Worm (Caenorhabditis elegans) whole organism, dauer: ENCODE measurements around the gene T28C6.8.

Source experiments
- unc-62 ChIP-seq: sonication (generic microtip); optimal IDR thresholded peaks from 2 replicates; lab custom pipeline; 2017; ENCODE audit warnings: missing biosample characterization, missing genetic modification reagents, missing genetic modification characterization

Gene T28C6.8

ce11 chrIV:8830591-8830990, at the start of gene T28C6.8:
T28C6.8 (minus strand) TSS chrIV:8830727.
- no peak for TF ChIP-seq unc-62 (GFP tag; lab: Kevin White, UChicago)

ce11 chrIV:8879810-8880209, 49.3 kb upstream of the T28C6.8 start, which contains the start of gene npax-4:
npax-4 (minus strand) TSS chrIV:8879910.
- TF ChIP-seq unc-62 (GFP tag; lab: Kevin White, UChicago), result no peak

- no peak for TF ChIP-seq unc-62 (GFP tag; lab: Kevin White, UChicago)
These were observed 43.3 kb upstream of the T28C6.8 start, which contains the start of gene hdl-2 for ce11 chrIV:8873847-8874246. hdl-2 (plus strand) TSS chrIV:8874147.

- TF ChIP-seq unc-62 (GFP tag; lab: Kevin White, UChicago), result no peak
These were observed 42.4 kb upstream of the T28C6.8 start, which contains the start of gene C09G9.3 for ce11 chrIV:8872958-8873357. C09G9.3 (minus strand) TSS chrIV:8873058.

ce11 chrIV:8869624-8870023, 39.1 kb upstream of the T28C6.8 start, which contains the start of gene npp-23:
npp-23 (minus strand) TSS chrIV:8869679.
- TF ChIP-seq unc-62 (GFP tag; lab: Kevin White, UChicago), result no peak

- TF ChIP-seq unc-62 (GFP tag; lab: Kevin White, UChicago), result no peak
These were observed 37.0 kb upstream of the T28C6.8 start for ce11 chrIV:8867562-8867961.

- no peak for TF ChIP-seq unc-62 (GFP tag; lab: Kevin White, UChicago)
These were observed 35.6 kb upstream of the T28C6.8 start for ce11 chrIV:8866092-8866491.

ce11 chrIV:8865343-8865742, 34.8 kb upstream of the T28C6.8 start, which contains the start of gene C09G9.1:
C09G9.1 (minus strand) TSS chrIV:8865485.
- no peak for TF ChIP-seq unc-62 (GFP tag; lab: Kevin White, UChicago)

- no peak for TF ChIP-seq unc-62 (GFP tag; lab: Kevin White, UChicago)
These were observed 34.1 kb upstream of the T28C6.8 start for ce11 chrIV:8864672-8865071.

- no peak for TF ChIP-seq unc-62 (GFP tag; lab: Kevin White, UChicago)
These were observed 25.4 kb upstream of the T28C6.8 start, which contains the start of gene T11B7.5 for ce11 chrIV:8855963-8856362. T11B7.5 (minus strand) TSS chrIV:8856063.

ce11 chrIV:8853301-8853700, 22.8 kb upstream of the T28C6.8 start:
- TF ChIP-seq unc-62 (GFP tag; lab: Kevin White, UChicago), result no peak

- no peak for TF ChIP-seq unc-62 (GFP tag; lab: Kevin White, UChicago)
These were observed 21.7 kb upstream of the T28C6.8 start, which contains the start of gene alp-1 for ce11 chrIV:8852194-8852593. alp-1 (plus strand) TSS chrIV:8852494.

ce11 chrIV:8850807-8851206, 20.3 kb upstream of the T28C6.8 start:
- TF ChIP-seq unc-62 (GFP tag; lab: Kevin White, UChicago), result no peak

- no peak for TF ChIP-seq unc-62 (GFP tag; lab: Kevin White, UChicago)
These were observed 18.5 kb upstream of the T28C6.8 start for ce11 chrIV:8848983-8849382.

ce11 chrIV:8847918-8848317, 17.4 kb upstream of the T28C6.8 start, which contains the start of gene col-118:
col-118 (plus strand) TSS chrIV:8848218.
- no peak for TF ChIP-seq unc-62 (GFP tag; lab: Kevin White, UChicago)

ce11 chrIV:8845922-8846321, 15.4 kb upstream of the T28C6.8 start:
- no peak for TF ChIP-seq unc-62 (GFP tag; lab: Kevin White, UChicago)

ce11 chrIV:8844457-8844856, 13.9 kb upstream of the T28C6.8 start, which contains the start of gene T11B7.2:
T11B7.2 (minus strand) TSS chrIV:8844557.
- no peak for TF ChIP-seq unc-62 (GFP tag; lab: Kevin White, UChicago)
